Fruit fly (Drosophila melanogaster) whole organism, larva: ENCODE measurements around the gene Chd3.

Experiments used
- noc ChIP-seq: fragments of 200-800 bp; sonication (Bioruptor generic); optimal IDR thresholded peaks from 3 replicates; lab custom pipeline; 2019; ENCODE audit warnings: missing biosample characterization, mild to moderate bottlenecking, missing genetic modification characterization, moderate library complexity

Gene Chd3

dm6 chr3L:19497135-19497534 is 50.2 kb downstream of the Chd3 start:
- no peak for TF ChIP-seq noc (tag; lab: Kevin White, UChicago)

dm6 chr3L:19497623-19498022 is 50.6 kb downstream of the Chd3 start, which contains the start of gene CG9449:
CG9449 (minus strand) TSS chr3L:19497723.
- TF ChIP-seq noc (tag; lab: Kevin White, UChicago): no peak

dm6 chr3L:19499334-19499733 is 52.4 kb downstream of the Chd3 start:
- no peak for TF ChIP-seq noc (tag; lab: Kevin White, UChicago)
